Worm (Caenorhabditis elegans) whole organism, late embryonic: ENCODE data around the gene srh-5.

Experiments
- C38D4.7 ChIP-seq: fragments of 200-800 bp; sonication (Bioruptor generic); optimal IDR thresholded peaks from 2 replicates; lab custom pipeline; 2018; ENCODE audit warnings: mild to moderate bottlenecking, missing genetic modification characterization, moderate library complexity, missing compliant biosample characterization
- K02D7.2 ChIP-seq: sonication (generic microtip); optimal IDR thresholded peaks from 2 replicates; lab custom pipeline; 2017; ENCODE audit warnings: mild to moderate bottlenecking, missing genetic modification characterization, missing compliant biosample characterization
- ama-1 ChIP-seq: fragments of 150-350 bp; optimal IDR thresholded peaks from 2 replicates; lab custom pipeline; 2014
- che-1 ChIP-seq: sonication (generic microtip); optimal IDR thresholded peaks from 2 replicates; lab custom pipeline; 2016; ENCODE audit warnings: mild to moderate bottlenecking, missing genetic modification characterization, missing compliant biosample characterization
- dmd-4 ChIP-seq: sonication (generic microtip); optimal IDR thresholded peaks from 2 replicates; lab custom pipeline; 2016; ENCODE audit warnings: borderline replicate concordance, missing genetic modification characterization, missing compliant biosample characterization
- ets-4 ChIP-seq: sonication (generic microtip); optimal IDR thresholded peaks from 2 replicates; lab custom pipeline; 2016; ENCODE audit warnings: missing genetic modification characterization, missing compliant biosample characterization
- hlh-30 ChIP-seq: sonication (generic microtip); optimal IDR thresholded peaks from 2 replicates; lab custom pipeline; 2017; ENCODE audit warnings: antibody characterized with exemption, missing genetic modification characterization, missing compliant biosample characterization; ENCODE audit not compliant: insufficient read depth
- hlh-8 ChIP-seq: sonication (generic microtip); optimal IDR thresholded peaks from 2 replicates; lab custom pipeline; 2016; ENCODE audit warnings: missing genotype, missing genetic modification characterization, missing compliant biosample characterization
- nfya-1 ChIP-seq: sonication (generic microtip); optimal IDR thresholded peaks from 2 replicates; lab custom pipeline; 2017; ENCODE audit warnings: missing genetic modification characterization, mild to moderate bottlenecking, missing compliant biosample characterization, antibody characterized with exemption, moderate library complexity
- nhr-11 ChIP-seq: fragments of 150-350 bp; optimal IDR thresholded peaks from 2 replicates; lab custom pipeline; 2014; ENCODE audit warnings: missing biosample characterization, missing genetic modification characterization
- pax-1 ChIP-seq: fragments of 150-350 bp; optimal IDR thresholded peaks from 2 replicates; lab custom pipeline; 2014; ENCODE audit warnings: missing biosample characterization, missing genetic modification characterization
- pqm-1 ChIP-seq: sonication (generic microtip); optimal IDR thresholded peaks from 2 replicates; lab custom pipeline; 2016; ENCODE audit warnings: missing genetic modification characterization, missing compliant biosample characterization
- tbx-2 ChIP-seq: sonication (generic microtip); optimal IDR thresholded peaks from 2 replicates; lab custom pipeline; 2016; ENCODE audit warnings: missing genetic modification characterization, missing compliant biosample characterization
- unc-86 ChIP-seq: sonication (generic microtip); optimal IDR thresholded peaks from 2 replicates; lab custom pipeline; 2016; ENCODE audit warnings: missing genetic modification characterization, missing compliant biosample characterization

DNA sequence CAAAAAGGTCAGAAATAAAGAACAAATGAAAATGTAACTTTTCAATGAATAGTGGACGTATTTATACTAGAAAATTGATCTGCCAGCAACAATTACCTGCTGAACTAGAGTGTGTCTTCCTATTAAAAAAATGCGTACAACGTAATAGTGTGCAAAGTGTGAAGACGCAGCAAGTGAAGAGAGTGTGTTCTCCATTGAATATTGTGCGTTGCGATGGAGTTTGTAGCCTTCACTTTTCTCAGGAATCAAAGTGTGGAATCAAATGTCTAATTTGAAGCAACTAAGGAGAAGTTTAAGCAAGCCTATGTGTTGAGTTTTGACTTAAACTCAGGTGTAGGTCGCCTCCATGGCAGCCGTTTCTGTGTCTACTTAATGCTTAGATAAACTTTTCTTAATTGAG is 46.5 kb downstream of the srh-5 start, which contains the start of gene gst-21:
- TF ChIP-seq K02D7.2 (tag; lab: Kevin White, UChicago) (no peak), ets-4 (tag; lab: Kevin White, UChicago) (no peak), hlh-8 (tag; lab: Kevin White, UChicago) (no peak), hlh-30 (tag; lab: Kevin White, UChicago) (no peak), che-1 (tag; lab: Kevin White, UChicago) (no peak), C38D4.7 (GFP tag; lab: Kevin White, UChicago) (no peak), nhr-11 (tag; lab: Kevin White, UChicago) (no peak), unc-86 (tag; lab: Kevin White, UChicago) (no peak), pqm-1 (tag; lab: Kevin White, UChicago) (no peak), pax-1 (tag; lab: Kevin White, UChicago) (no peak), nfya-1 (tag; lab: Kevin White, UChicago) (no peak), ama-1 (no peak), tbx-2 (no peak), dmd-4 (tag; lab: Kevin White, UChicago) (no peak)
